Worm (Caenorhabditis elegans) whole organism, late embryonic: Measurements from ENCODE around the gene cyp-34A10.

Experiments
- F13H6.1 ChIP-seq: sonication (generic microtip); optimal IDR thresholded peaks from 2 replicates; lab custom pipeline; 2016; ENCODE audit warnings: missing genetic modification characterization, missing compliant biosample characterization
- ama-1 ChIP-seq: fragments of 150-350 bp; optimal IDR thresholded peaks from 2 replicates; lab custom pipeline; 2014
- ceh-34 ChIP-seq: sonication (generic microtip); optimal IDR thresholded peaks from 2 replicates; lab custom pipeline; 2016; ENCODE audit warnings: mild to moderate bottlenecking, missing genetic modification characterization, missing compliant biosample characterization
- ceh-48 ChIP-seq: sonication (generic microtip); optimal IDR thresholded peaks from 2 replicates; lab custom pipeline; 2016; ENCODE audit warnings: missing genetic modification characterization, inconsistent platforms, missing compliant biosample characterization
- nhr-11 ChIP-seq: fragments of 150-350 bp; optimal IDR thresholded peaks from 2 replicates; lab custom pipeline; 2014; ENCODE audit warnings: missing biosample characterization, missing genetic modification characterization
- pqm-1 ChIP-seq: sonication (generic microtip); optimal IDR thresholded peaks from 2 replicates; lab custom pipeline; 2016; ENCODE audit warnings: missing genetic modification characterization, missing compliant biosample characterization
- ref-2 ChIP-seq: sonication (generic microtip); optimal IDR thresholded peaks from 2 replicates; lab custom pipeline; 2016; ENCODE audit warnings: missing genetic modification characterization, missing compliant biosample characterization
- syd-9 ChIP-seq: sonication (generic microtip); optimal IDR thresholded peaks from 2 replicates; lab custom pipeline; 2016; ENCODE audit warnings: mild to moderate bottlenecking, missing genetic modification characterization, moderate library complexity, missing compliant biosample characterization
- tbx-2 ChIP-seq: sonication (generic microtip); optimal IDR thresholded peaks from 2 replicates; lab custom pipeline; 2016; ENCODE audit warnings: missing genetic modification characterization, missing compliant biosample characterization
- tbx-7 ChIP-seq: sonication (generic microtip); optimal IDR thresholded peaks from 2 replicates; lab custom pipeline; 2016; ENCODE audit warnings: missing genotype, missing genetic modification characterization, missing compliant biosample characterization
- unc-55 ChIP-seq: sonication (generic microtip); optimal IDR thresholded peaks from 2 replicates; lab custom pipeline; 2017; ENCODE audit warnings: missing biosample characterization, missing genetic modification reagents, missing genetic modification characterization

- TF ChIP-seq syd-9 (tag; lab: Kevin White, UChicago) = no peak
- no peak for TF ChIP-seq tbx-2 (tag; lab: Kevin White, UChicago)
- TF ChIP-seq unc-55 (GFP tag; lab: Kevin White, UChicago) = no peak
- no peak for TF ChIP-seq F13H6.1
- TF ChIP-seq pqm-1 (tag; lab: Kevin White, UChicago) = no peak
- TF ChIP-seq ref-2 = no peak
- no peak for TF ChIP-seq ceh-48 (tag; lab: Kevin White, UChicago)
- TF ChIP-seq tbx-7 (tag; lab: Kevin White, UChicago) = no peak
- no peak for TF ChIP-seq ceh-34
- no peak for TF ChIP-seq nhr-11
- TF ChIP-seq ama-1 (lab: Kevin White, UChicago) = no peak
These were observed 11.6 kb downstream of the cyp-34A10 start, which contains the start of gene cyp-34A6 for ce11 chrV:3961235-3961634.
